Worm (Caenorhabditis elegans) whole organism, L4/young adult: ENCODE measurements around the gene C25G4.3.
A peak's percentile ranks its signal among the peaks of the same experiment; 100 is the strongest.

Experiments used
- W03F9.2 ChIP-seq: fragments of 150-350 bp; optimal IDR thresholded peaks from 2 replicates; lab custom pipeline; 2014; ENCODE audit warnings: missing biosample characterization, missing genetic modification characterization
- dao-5 ChIP-seq: sonication (generic microtip); optimal IDR thresholded peaks from 2 replicates; lab custom pipeline; 2016; ENCODE audit warnings: missing genotype, missing genetic modification characterization, moderate library complexity, missing compliant biosample characterization
- him-1 ChIP-seq: sonication (generic microtip); optimal IDR thresholded peaks from 2 replicates; lab custom pipeline; 2016; ENCODE audit warnings: missing genotype, missing genetic modification reagents, missing genetic modification characterization, missing compliant biosample characterization

The C25G4.3 gene

DNA sequence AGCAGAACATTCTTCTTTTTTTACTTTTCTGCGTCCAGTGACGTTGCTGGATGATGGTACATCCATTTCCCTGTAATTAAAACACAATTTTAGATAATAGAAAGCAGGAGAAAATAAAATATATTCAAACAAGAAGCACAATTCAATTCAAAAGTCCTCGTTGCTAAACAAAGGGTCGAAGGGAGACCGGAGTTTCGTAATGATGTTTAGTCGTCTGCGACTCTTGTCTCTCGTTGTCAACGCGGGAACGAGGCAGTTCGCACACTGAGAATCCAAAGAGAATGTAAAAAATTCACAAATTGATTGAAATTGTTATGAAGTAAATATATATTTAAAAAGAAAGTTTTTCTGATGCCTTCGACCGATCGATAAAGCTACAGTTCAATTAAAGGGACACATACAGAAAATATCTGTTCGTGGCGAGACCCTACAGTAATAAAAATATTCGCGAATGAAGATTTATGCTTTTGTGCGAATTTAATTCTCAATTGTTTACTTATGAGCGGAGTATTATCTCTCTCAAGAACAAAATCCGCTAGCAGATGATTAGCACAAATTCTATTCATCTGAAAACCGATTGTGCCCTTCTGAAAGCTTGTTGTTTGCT lies 5.6 kb upstream of the C25G4.3 start, which contains the start of gene dpy-26:
dpy-26 (minus strand) TSS at position 111 of the 607 bp plus-strand sequence.
- peak; percentile 7 for TF ChIP-seq W03F9.2 (tag; lab: Kevin White, UChicago)
- no peak for TF ChIP-seq dao-5
- no peak for TF ChIP-seq him-1 (tag; lab: Kevin White, UChicago)

ce11 chrIV:12443936-12444335 lies 1.7 kb downstream of the C25G4.3 start, which contains the start of gene C25G4.2:
Gene C25G4.2, minus strand, starts transcription at chrIV:12444035.
- TF ChIP-seq W03F9.2 (tag; lab: Kevin White, UChicago), result no peak
- TF ChIP-seq dao-5, result no peak
- TF ChIP-seq him-1 (tag; lab: Kevin White, UChicago), result no peak

ce11 chrIV:12441715-12442114 lies 4.0 kb downstream of the C25G4.3 start, which contains the start of gene C25G4.17:
Gene C25G4.17, plus strand, starts transcription at chrIV:12442015.
- no peak for TF ChIP-seq him-1 (tag; lab: Kevin White, UChicago)
- no peak for TF ChIP-seq dao-5
- TF ChIP-seq W03F9.2 (tag; lab: Kevin White, UChicago), result no peak

- TF ChIP-seq him-1 (tag; lab: Kevin White, UChicago), result no peak
- no peak for TF ChIP-seq dao-5
- TF ChIP-seq W03F9.2 (tag; lab: Kevin White, UChicago), result no peak
These were observed 7.3 kb downstream of the C25G4.3 start, which contains the start of gene clec-185 for ce11 chrIV:12438359-12438758. Gene clec-185, plus strand, starts transcription at chrIV:12438659.

DNA sequence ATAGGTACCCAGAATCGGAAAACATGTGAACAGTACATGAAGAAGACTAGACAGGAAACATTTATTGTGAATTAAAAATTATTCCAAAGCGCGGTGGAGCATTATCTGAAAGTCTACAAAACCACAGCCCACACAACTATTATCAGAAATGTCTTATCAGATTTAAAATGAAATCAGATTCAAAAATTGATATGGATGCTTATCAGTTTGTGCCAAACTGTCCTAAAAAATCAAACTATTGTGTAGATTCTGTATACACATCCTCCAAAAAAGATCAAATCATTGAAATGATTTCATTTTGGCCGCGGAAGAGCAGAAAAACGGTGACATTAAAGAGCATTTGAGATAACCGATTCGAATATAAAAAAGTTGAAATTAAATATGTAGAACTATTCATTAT lies 10.2 kb downstream of the C25G4.3 start, which contains the start of gene irg-4:
irg-4 (plus strand) TSS at position 392 of the 400 bp plus-strand sequence.
- TF ChIP-seq dao-5, result no peak
- TF ChIP-seq him-1 (tag; lab: Kevin White, UChicago), result no peak

DNA sequence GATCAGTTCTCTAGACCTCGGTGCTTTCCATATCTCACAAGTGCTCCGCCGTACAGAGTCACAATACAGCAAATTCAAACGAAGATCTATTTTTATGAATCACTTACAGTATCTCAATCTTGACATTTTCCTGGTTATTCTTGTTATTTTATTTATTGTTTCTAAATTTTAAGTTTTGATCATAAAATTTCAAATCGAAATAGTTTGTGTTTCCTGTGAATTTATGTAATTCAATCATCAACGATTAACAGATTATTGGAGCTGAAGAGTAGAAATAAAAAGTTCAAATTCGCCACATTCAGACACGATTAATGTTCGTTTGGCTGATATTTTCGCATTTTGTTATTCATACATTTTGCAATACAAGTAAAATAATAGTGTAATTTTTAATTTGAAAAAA lies 13.3 kb downstream of the C25G4.3 start, which contains the start of gene clec-184:
clec-184 (plus strand) TSS at position 301 of the 400 bp plus-strand sequence.
- TF ChIP-seq dao-5, result no peak
- no peak for TF ChIP-seq W03F9.2 (tag; lab: Kevin White, UChicago)
- no peak for TF ChIP-seq him-1 (tag; lab: Kevin White, UChicago)

- TF ChIP-seq him-1 (tag; lab: Kevin White, UChicago), result no peak
- TF ChIP-seq dao-5, result no peak
- TF ChIP-seq W03F9.2 (tag; lab: Kevin White, UChicago), result no peak
These were observed 13.9 kb downstream of the C25G4.3 start for ce11 chrIV:12431755-12432154.

DNA sequence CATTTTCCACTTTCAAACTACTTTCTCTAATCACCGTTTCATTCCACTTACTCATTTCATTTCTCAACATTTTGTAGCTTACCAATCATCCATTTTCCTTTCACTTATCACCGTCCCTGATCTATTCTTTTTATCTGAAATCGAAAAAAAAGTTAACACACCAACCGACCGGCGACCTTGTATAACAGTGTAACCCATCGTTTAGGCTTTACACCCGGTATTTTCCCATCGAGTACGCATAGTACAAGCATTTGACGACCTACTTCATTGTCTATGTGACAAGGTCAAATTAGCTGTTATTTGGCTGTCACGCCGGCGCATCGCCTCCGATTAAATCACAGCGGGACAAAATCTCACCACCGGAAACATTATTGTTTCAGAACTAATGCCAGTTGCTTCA lies 16.2 kb downstream of the C25G4.3 start:
- TF ChIP-seq W03F9.2 (tag; lab: Kevin White, UChicago) (no peak), him-1 (tag; lab: Kevin White, UChicago) (no peak), dao-5 (no peak)

DNA sequence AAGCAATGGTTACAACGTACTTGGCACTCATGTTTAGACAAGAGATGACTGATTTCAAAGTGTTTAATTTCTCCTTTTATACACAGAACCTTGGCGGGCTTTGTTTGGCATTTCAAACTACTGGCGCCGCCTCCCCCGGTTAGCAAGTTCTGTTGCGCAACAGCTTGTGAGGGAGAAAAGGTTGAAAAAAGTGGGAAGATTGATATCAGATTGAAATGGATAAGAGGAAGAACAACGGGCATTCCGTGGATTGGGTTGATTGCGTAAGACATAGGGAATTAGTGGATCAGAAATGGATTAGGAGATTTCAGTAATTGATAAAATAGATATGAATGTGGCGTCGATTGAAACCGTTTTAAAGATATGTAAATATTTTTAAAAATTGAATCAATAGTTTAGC lies 17.2 kb downstream of the C25G4.3 start, which contains the start of gene col-130:
col-130 (minus strand) TSS at position 50 of the 400 bp plus-strand sequence.
- TF ChIP-seq dao-5 (no peak), him-1 (tag; lab: Kevin White, UChicago) (no peak), W03F9.2 (tag; lab: Kevin White, UChicago) (no peak)

DNA sequence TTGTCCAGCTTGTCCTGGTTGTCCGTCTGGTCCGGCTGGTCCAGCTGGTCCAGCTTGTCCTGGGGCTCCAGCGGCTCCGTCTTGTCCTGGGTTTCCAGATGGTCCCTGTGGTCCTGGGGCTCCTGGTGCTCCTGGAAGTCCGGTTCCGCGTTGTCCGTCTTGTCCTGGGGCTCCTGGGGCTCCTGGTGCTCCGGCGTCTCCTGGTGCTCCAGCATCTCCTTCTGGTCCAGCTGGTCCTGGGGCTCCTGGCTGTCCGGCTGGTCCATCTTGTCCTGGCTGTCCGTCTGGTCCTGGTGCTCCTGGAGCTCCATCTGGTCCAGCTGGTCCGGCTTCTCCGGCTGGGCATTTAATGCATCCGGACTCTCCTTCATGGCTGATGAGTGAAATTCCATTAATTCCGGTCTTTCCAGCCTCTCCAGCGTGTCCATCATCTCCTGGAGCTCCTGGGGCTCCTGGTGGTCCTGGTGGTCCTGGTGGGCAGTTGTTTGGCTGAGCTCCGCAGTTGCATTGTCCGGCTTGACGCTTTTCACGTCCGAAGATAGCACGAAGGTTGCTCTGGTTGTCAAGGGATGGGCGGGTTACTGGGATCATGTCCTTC lies 17.9 kb downstream of the C25G4.3 start:
- TF ChIP-seq dao-5 (no peak), him-1 (tag; lab: Kevin White, UChicago) (no peak), W03F9.2 (tag; lab: Kevin White, UChicago) (no peak)

ce11 chrIV:12425595-12425994 lies 20.1 kb downstream of the C25G4.3 start:
- TF ChIP-seq him-1 (tag; lab: Kevin White, UChicago) (no peak), dao-5 (no peak), W03F9.2 (tag; lab: Kevin White, UChicago) (no peak)

DNA sequence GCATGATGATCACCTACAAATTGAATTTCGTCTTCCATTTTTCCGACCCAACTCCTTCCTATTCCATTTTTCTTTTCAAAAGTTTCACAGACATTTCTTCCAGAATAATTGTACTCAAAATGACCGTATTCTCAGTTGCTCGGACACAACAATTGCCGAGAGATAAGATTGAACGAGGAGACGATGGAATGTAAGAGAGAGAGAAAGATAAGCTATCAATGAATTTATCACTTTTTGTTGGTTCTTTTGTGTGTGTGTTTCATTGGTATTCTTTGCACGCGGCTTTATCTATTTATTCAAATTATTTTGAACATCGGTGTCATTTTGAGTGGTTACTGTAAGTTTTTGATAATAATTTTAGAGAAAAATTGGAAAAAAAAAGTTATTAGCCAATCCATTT lies 25.2 kb downstream of the C25G4.3 start, which contains the start of gene ugt-65:
ugt-65 (plus strand) TSS at position 229 of the 400 bp plus-strand sequence.
- TF ChIP-seq W03F9.2 (tag; lab: Kevin White, UChicago) (no peak), him-1 (tag; lab: Kevin White, UChicago) (no peak), dao-5 (no peak)

ce11 chrIV:12419291-12419690 lies 26.4 kb downstream of the C25G4.3 start:
- TF ChIP-seq him-1 (tag; lab: Kevin White, UChicago) (no peak), W03F9.2 (tag; lab: Kevin White, UChicago) (no peak), dao-5 (no peak)

DNA sequence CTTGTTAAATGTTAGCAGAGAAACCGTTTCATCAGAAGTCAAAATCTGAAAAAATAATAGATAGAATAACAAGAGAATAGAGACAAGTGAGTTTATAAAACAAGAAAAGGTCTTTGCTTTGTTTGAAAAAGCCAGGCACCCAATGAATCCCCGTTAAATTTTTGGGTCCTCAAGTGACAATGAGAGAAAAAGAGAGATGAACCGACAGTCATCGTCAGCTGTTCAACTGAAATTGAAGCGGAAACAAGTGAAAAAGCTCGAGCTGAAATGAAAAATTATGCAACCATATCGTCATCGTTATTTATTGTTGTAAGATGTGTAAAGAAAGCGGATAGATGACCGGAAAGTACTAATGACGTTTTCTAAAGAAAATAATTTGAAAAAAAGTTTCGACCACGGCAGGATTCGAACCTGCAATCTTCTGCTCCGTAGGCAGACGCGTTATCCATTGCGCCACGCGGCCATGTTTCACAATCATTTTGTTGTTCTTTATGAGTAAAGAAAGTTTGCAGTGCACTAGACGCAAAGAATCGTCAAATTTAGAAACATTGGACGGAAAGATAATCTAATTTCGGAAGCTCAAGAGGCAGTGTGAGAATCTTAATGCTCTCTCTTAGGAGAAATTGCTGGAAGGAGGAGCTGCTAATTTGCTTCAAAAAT lies 28.0 kb downstream of the C25G4.3 start, which contains the start of gene F08G5.3:
F08G5.3 (minus strand) TSS at position 51 of the 660 bp plus-strand sequence.
- TF ChIP-seq dao-5 (peak; percentile 36), him-1 (tag; lab: Kevin White, UChicago) (peak; percentile 52), W03F9.2 (tag; lab: Kevin White, UChicago) (no peak)
